Fruit fly (Drosophila melanogaster) whole organism, pupa: ENCODE results near the gene CG34140.

Source experiments
- CG10348 ChIP-seq: fragments of 200-800 bp; sonication (Bioruptor generic); IDR thresholded peaks from 2 replicates; pipeline ENCODE4 v1.3.6; 2022; ENCODE audit warnings: missing biosample characterization, missing genetic modification characterization
- CG13204 ChIP-seq: fragments of 200-800 bp; sonication (Bioruptor generic); optimal IDR thresholded peaks from 2 replicates; lab custom pipeline; 2018; ENCODE audit warnings: missing biosample characterization, mild to moderate bottlenecking, missing genetic modification characterization, moderate library complexity
- CG14655 ChIP-seq: fragments of 200-800 bp; sonication (Bioruptor generic); optimal IDR thresholded peaks from 3 replicates; lab custom pipeline; 2017; ENCODE audit warnings: mild to moderate bottlenecking, missing biosample characterization, missing genetic modification reagents, missing genetic modification characterization
- CG15710 ChIP-seq: fragments of 200-800 bp; sonication (Bioruptor generic); optimal IDR thresholded peaks from 2 replicates; lab custom pipeline; 2018; ENCODE audit warnings: missing biosample characterization, mild to moderate bottlenecking, missing genetic modification characterization, moderate library complexity
- CG9948 ChIP-seq: fragments of 200-800 bp; sonication (Bioruptor generic); optimal IDR thresholded peaks from 2 replicates; lab custom pipeline; 2018; ENCODE audit warnings: missing biosample characterization, mild to moderate bottlenecking, missing genetic modification characterization, moderate library complexity
- EcR ChIP-seq: fragments of 200-800 bp; sonication (Bioruptor generic); optimal IDR thresholded peaks from 3 replicates; lab custom pipeline; 2019; ENCODE audit warnings: missing biosample characterization, missing genetic modification characterization, mild to moderate bottlenecking, moderate library complexity, missing genetic modification reagents
- Pif1A ChIP-seq: fragments of 200-800 bp; sonication (Bioruptor generic); optimal IDR thresholded peaks from 3 replicates; lab custom pipeline; 2016; ENCODE audit warnings: missing biosample characterization, missing genetic modification characterization
- Pif1B ChIP-seq: fragments of 200-800 bp; sonication (Bioruptor generic); optimal IDR thresholded peaks from 3 replicates; lab custom pipeline; 2016; ENCODE audit warnings: missing biosample characterization, missing genetic modification characterization
- Snoo ChIP-seq: fragments of 200-800 bp; sonication (Bioruptor generic); optimal IDR thresholded peaks from 3 replicates; lab custom pipeline; 2017; ENCODE audit warnings: missing biosample characterization, mild to moderate bottlenecking, missing genetic modification characterization, inconsistent platforms
- fd96Ca ChIP-seq: fragments of 200-800 bp; sonication (Bioruptor generic); IDR thresholded peaks from 3 replicates; pipeline ENCODE4 v1.3.6; 2022; ENCODE audit warnings: missing biosample characterization, missing genetic modification characterization
- gl ChIP-seq: fragments of 200-800 bp; sonication (Bioruptor generic); optimal IDR thresholded peaks from 2 replicates; lab custom pipeline; 2018; ENCODE audit warnings: missing biosample characterization, mild to moderate bottlenecking, missing genetic modification characterization
- rn ChIP-seq: fragments of 200-800 bp; sonication (Bioruptor generic); IDR thresholded peaks from 2 replicates; pipeline ENCODE4 v1.3.6; 2022; ENCODE audit warnings: missing biosample characterization, missing genetic modification characterization

dm6 chr3L:177938-178337 is 6.3 kb downstream of the CG34140 start:
- TF ChIP-seq CG10348, result no peak
- no peak for TF ChIP-seq CG9948 (tag; lab: Kevin White, UChicago)
- TF ChIP-seq Pif1B (GFP tag; lab: Kevin White, UChicago), result no peak
- TF ChIP-seq rn, result no peak
- TF ChIP-seq Pif1A (GFP tag; lab: Kevin White, UChicago), result no peak
- TF ChIP-seq fd96Ca (GFP tag; lab: Robert Waterston, UW), result no peak
- TF ChIP-seq EcR (GFP tag; lab: Kevin White, UChicago), result no peak
- TF ChIP-seq CG14655, result no peak
- TF ChIP-seq gl (tag; lab: Kevin White, UChicago), result no peak
- TF ChIP-seq Snoo (tag; lab: Kevin White, UChicago), result no peak
- TF ChIP-seq CG13204 (GFP tag; lab: Kevin White, UChicago), result no peak
- TF ChIP-seq CG15710 (tag; lab: Kevin White, UChicago), result no peak
